Worm (Caenorhabditis elegans) whole organism, L1 larva: Measurements from ENCODE around the gene sri-18.

Source experiments
- aha-1 ChIP-seq: fragments of 150-350 bp; optimal IDR thresholded peaks from 2 replicates; lab custom pipeline; 2014; ENCODE audit warnings: missing biosample characterization, missing genetic modification characterization
- dpl-1 ChIP-seq, 3 experiments: fragments of 150-350 bp in 2 of 3; sonication (generic microtip) in 1 of 3; optimal IDR thresholded peaks; 2 replicates each; lab custom pipeline; 2014 to 2017; ENCODE audit warnings: missing biosample characterization in 3 of 3, missing genetic modification characterization in 3 of 3, missing genetic modification reagents in 3 of 3
- skn-1 ChIP-seq: fragments of 150-350 bp; optimal IDR thresholded peaks from 2 replicates; lab custom pipeline; 2014; ENCODE audit warnings: missing biosample characterization, missing genetic modification characterization

ce11 chrV:10225610-10226009 lies 34.8 kb downstream of the sri-18 start, which contains the start of gene daf-36:
- TF ChIP-seq skn-1 (tag; lab: Kevin White, UChicago): no peak
- no peak for TF ChIP-seq dpl-1 (GFP tag; optimal IDR thresholded peaks at IDR 0.05; lab: Kevin White, UChicago)
- TF ChIP-seq aha-1 (tag; lab: Kevin White, UChicago): no peak
